Worm (Caenorhabditis elegans): ENCODE data around the gene sra-39.

The sra-39 gene

ce11 chrX:13884157-13884556 lies 19.1 kb downstream of the sra-39 start:
- TF ChIP-seq mab-5 (tag; optimal IDR thresholded peaks at IDR 0.05) = no peak
- TF ChIP-seq nhr-2 (tag; optimal IDR thresholded peaks at IDR 0.05) = no peak
- no peak for TF ChIP-seq snpc-4 (tag; optimal IDR thresholded peaks at IDR 0.05)
- no peak for TF ChIP-seq unc-39 (tag; optimal IDR thresholded peaks at IDR 0.05)
- TF ChIP-seq ceh-83 (GFP tag; optimal IDR thresholded peaks at IDR 0.05) = no peak
- TF ChIP-seq unc-62 (GFP tag; optimal IDR thresholded peaks at IDR 0.05) = no peak
- TF ChIP-seq ceh-39 (tag; optimal IDR thresholded peaks at IDR 0.05) = no peak
- TF ChIP-seq nhr-28 (tag; optimal IDR thresholded peaks at IDR 0.05) = no peak
- no peak for TF ChIP-seq elt-3 (tag; optimal IDR thresholded peaks at IDR 0.05)
- no peak for TF ChIP-seq mep-1 (tag; optimal IDR thresholded peaks at IDR 0.05)

DNA sequence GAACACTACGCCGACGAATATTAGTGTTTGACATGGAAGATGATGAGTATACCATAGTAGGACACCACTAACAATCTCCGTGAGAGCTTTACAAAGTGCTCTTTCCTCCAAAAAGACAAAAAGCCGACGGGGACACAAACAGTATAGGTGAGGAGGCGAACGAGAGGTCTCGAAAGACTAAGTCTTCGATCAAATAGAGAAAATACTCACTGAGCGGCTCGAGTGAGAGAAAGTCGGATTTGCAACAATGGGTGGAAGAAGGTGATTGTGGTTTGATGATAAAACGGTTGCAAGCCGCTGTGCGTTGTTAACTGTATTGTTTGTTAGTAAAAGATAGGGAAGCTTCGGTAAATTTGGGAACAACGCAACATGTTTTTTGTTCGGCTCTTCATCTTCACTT lies 20.6 kb downstream of the sra-39 start, which contains the start of gene hlb-1:
Gene hlb-1, minus strand, starts transcription at position 101 of the 400 bp plus-strand sequence.
- no peak for TF ChIP-seq nhr-28 (tag; optimal IDR thresholded peaks at IDR 0.05)
- no peak for TF ChIP-seq ham-2 (GFP tag; optimal IDR thresholded peaks at IDR 0.05)
- no peak for TF ChIP-seq ceh-39 (tag; optimal IDR thresholded peaks at IDR 0.05)
- TF ChIP-seq unc-62 (GFP tag; optimal IDR thresholded peaks at IDR 0.05) = no peak
- TF ChIP-seq nhr-237 (tag; optimal IDR thresholded peaks at IDR 0.05) = no peak

- TF ChIP-seq nhr-237 (tag; optimal IDR thresholded peaks at IDR 0.05) (no peak), ceh-39 (tag; optimal IDR thresholded peaks at IDR 0.05) (no peak), nhr-12 (tag; optimal IDR thresholded peaks at IDR 0.05) (no peak), bed-3 (GFP tag; optimal IDR thresholded peaks at IDR 0.05) (no peak), mls-2 (tag; optimal IDR thresholded peaks at IDR 0.05) (no peak), elt-3 (tag; optimal IDR thresholded peaks at IDR 0.05) (no peak), flh-1 (GFP tag; optimal IDR thresholded peaks at IDR 0.05) (no peak), ces-1 (GFP tag; optimal IDR thresholded peaks at IDR 0.05) (peak; percentile 92), ham-2 (GFP tag; optimal IDR thresholded peaks at IDR 0.05) (no peak), unc-39 (tag; optimal IDR thresholded peaks at IDR 0.05) (no peak), hlh-1 (tag; optimal IDR thresholded peaks at IDR 0.05) (peak; percentile 20), blmp-1 (tag; optimal IDR thresholded peaks at IDR 0.05) (no peak), pha-4 (tag; optimal IDR thresholded peaks at IDR 0.05) (no peak), M03D4.4 (tag; optimal IDR thresholded peaks at IDR 0.05) (no peak), mab-5 (tag; optimal IDR thresholded peaks at IDR 0.05) (no peak), mep-1 (tag; optimal IDR thresholded peaks at IDR 0.05) (no peak), ceh-43 (GFP tag; optimal IDR thresholded peaks at IDR 0.05) (no peak), snpc-4 (tag; optimal IDR thresholded peaks at IDR 0.05) (no peak), ceh-83 (GFP tag; optimal IDR thresholded peaks at IDR 0.05) (no peak), zip-8 (tag; optimal IDR thresholded peaks at IDR 0.05) (no peak), drap-1 (GFP tag; optimal IDR thresholded peaks at IDR 0.05) (no peak), sptf-1 (tag; optimal IDR thresholded peaks at IDR 0.05) (no peak), sem-2 (GFP tag; optimal IDR thresholded peaks at IDR 0.05) (no peak), elt-1 (tag; optimal IDR thresholded peaks at IDR 0.05; ENCODE audit: borderline replicate concordance, insufficient read depth) (peak; percentile 24), tbx-8 (GFP tag; optimal IDR thresholded peaks at IDR 0.05) (no peak), nhr-76 (tag; optimal IDR thresholded peaks at IDR 0.05) (no peak), cnd-1 (tag; optimal IDR thresholded peaks at IDR 0.05) (peak; percentile 59), lin-32 (GFP tag; optimal IDR thresholded peaks at IDR 0.05) (peak; percentile 68)
Observed at ce11 chrX:13881760-13882369, 21.4 kb downstream of the sra-39 start.

DNA sequence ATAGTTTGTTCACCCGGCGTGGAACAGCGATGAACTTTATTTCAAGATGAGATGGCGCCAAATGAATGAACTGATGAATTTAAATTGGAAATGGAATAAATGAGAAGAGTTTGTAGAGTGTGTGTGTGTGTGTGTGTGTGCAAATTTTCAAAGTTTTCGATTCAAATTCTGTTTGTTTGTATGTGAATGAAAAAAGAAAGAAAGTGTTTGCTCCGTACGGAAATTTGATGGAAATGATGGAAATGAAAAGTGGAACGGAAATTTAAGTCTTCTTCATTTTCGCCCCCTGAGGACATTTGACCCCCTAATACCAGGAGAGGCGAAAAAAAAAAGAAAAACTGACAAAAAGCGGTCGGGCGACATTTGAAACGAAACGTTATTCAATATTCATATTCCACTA lies 25.1 kb downstream of the sra-39 start:
- TF ChIP-seq snpc-4 (tag; optimal IDR thresholded peaks at IDR 0.05) (no peak), ceh-43 (GFP tag; optimal IDR thresholded peaks at IDR 0.05) (no peak), zip-8 (tag; optimal IDR thresholded peaks at IDR 0.05) (no peak), flh-1 (GFP tag; optimal IDR thresholded peaks at IDR 0.05) (no peak), elt-1 (tag; optimal IDR thresholded peaks at IDR 0.05; ENCODE audit: borderline replicate concordance, insufficient read depth) (no peak), lin-13 (tag; optimal IDR thresholded peaks at IDR 0.05) (no peak), nhr-76 (tag; optimal IDR thresholded peaks at IDR 0.05) (no peak), lsy-2 (tag; optimal IDR thresholded peaks at IDR 0.05) (no peak), lin-32 (GFP tag; optimal IDR thresholded peaks at IDR 0.05) (no peak), pha-4 (tag; optimal IDR thresholded peaks at IDR 0.05) (no peak), nhr-28 (tag; optimal IDR thresholded peaks at IDR 0.05) (no peak), elt-3 (tag; optimal IDR thresholded peaks at IDR 0.05) (no peak), hlh-1 (tag; optimal IDR thresholded peaks at IDR 0.05) (no peak), mep-1 (tag; optimal IDR thresholded peaks at IDR 0.05) (no peak), nhr-12 (tag; optimal IDR thresholded peaks at IDR 0.05) (no peak), ceh-39 (tag; optimal IDR thresholded peaks at IDR 0.05) (no peak), nhr-237 (tag; optimal IDR thresholded peaks at IDR 0.05) (no peak), nhr-2 (tag; optimal IDR thresholded peaks at IDR 0.05) (no peak)

Measured in whole organism, mixed stage, embryonic.